Fruit fly (Drosophila melanogaster) whole organism, embryonic: ENCODE results near the gene CG11843.

Experiments
- CG2678 ChIP-seq: fragments of 200-800 bp; sonication (Bioruptor generic); optimal IDR thresholded peaks from 3 replicates; lab custom pipeline; 2019; ENCODE audit warnings: missing biosample characterization, mild to moderate bottlenecking, missing genetic modification characterization, moderate library complexity
- D19A ChIP-seq: fragments of 200-800 bp; optimal IDR thresholded peaks from 3 replicates; lab custom pipeline; 2019; ENCODE audit warnings: missing biosample characterization, mild to moderate bottlenecking, missing genetic modification characterization, moderate library complexity
- Six4 ChIP-seq: fragments of 200-800 bp; sonication (Bioruptor generic); optimal IDR thresholded peaks from 2 replicates; lab custom pipeline; 2016; ENCODE audit warnings: missing biosample characterization, missing genetic modification characterization
- ewg ChIP-seq: fragments of 200-800 bp; sonication (Bioruptor generic); optimal IDR thresholded peaks from 3 replicates; lab custom pipeline; 2017; ENCODE audit warnings: mild to moderate bottlenecking, missing biosample characterization, missing genetic modification reagents, missing genetic modification characterization
- sima ChIP-seq: fragments of 200-800 bp; sonication (Bioruptor generic); optimal IDR thresholded peaks from 2 replicates; lab custom pipeline; 2016; ENCODE audit warnings: missing biosample characterization, missing genetic modification characterization

- no peak for TF ChIP-seq Six4 (GFP tag; lab: Kevin White, UChicago)
- TF ChIP-seq D19A (tag; lab: Kevin White, UChicago) = no peak
- no peak for TF ChIP-seq CG2678
- TF ChIP-seq sima (GFP tag; lab: Kevin White, UChicago) = no peak
- TF ChIP-seq ewg (GFP tag; lab: Kevin White, UChicago) = no peak
Observed at dm6 chr3R:29027122-29027521, 27.0 kb upstream of the CG11843 start, which contains the start of the genes eIF4E6 and CG1951.
